Worm (Caenorhabditis elegans): ENCODE data around the gene C08F8.9.

ce11 chrIV:11143228-11143444 is 35.3 kb downstream of the C08F8.9 start, which contains the start of gene F01G4.4:
- TF ChIP-seq him-1 (tag; optimal IDR thresholded peaks at IDR 0.05) (no peak), dao-5 (tag; optimal IDR thresholded peaks at IDR 0.05) (no peak), W03F9.2 (tag; optimal IDR thresholded peaks at IDR 0.05) (no peak)
